Fruit fly (Drosophila melanogaster): Measurements from ENCODE around the gene ETHR.
A peak's percentile ranks its signal among the peaks of the same experiment; 100 is the strongest.

The ETHR gene

DNA sequence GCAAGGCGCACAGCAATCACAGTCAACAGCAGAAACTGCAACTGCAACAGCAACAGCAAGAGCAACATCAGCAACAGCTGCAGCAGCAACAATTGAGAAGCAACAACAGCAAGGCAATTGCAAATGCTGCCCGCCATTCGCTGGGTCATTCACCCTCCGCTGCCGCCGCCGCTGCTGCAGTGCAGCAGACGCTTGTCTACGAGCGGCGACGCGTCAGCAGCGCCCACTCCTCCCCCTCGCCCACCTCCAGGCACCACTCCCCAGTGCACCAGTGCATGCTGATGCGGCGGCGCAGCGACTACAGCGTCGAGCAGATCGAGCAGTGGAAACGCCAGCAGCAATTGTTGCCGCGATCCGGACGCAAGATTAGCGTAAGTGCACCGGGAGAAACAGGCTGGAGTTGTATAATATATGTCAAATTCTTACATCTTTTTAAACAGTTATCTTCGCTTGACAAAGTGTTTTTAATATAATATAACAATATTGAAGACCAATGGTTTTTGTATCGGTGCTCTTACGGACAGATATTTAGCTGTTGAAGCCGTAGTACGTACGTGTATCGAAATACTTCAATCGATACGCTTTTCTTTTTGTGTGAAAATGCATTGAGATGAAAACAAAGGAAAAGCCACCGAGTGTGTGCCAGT lies 41.0 kb upstream of the ETHR start:
- TF ChIP-seq ey (GFP tag; optimal IDR thresholded peaks at IDR 0.05) (peak; percentile 10), psq (GFP tag; optimal IDR thresholded peaks at IDR 0.05) (no peak), fru (GFP tag; optimal IDR thresholded peaks at IDR 0.05) (peak; percentile 33), dsf (GFP tag; optimal IDR thresholded peaks at IDR 0.05; ENCODE audit: borderline replicate concordance) (no peak), Mio (GFP tag; optimal IDR thresholded peaks at IDR 0.05) (no peak), Hr83 (GFP tag; optimal IDR thresholded peaks at IDR 0.05; ENCODE audit: poor library complexity, severe bottlenecking) (no peak), tai (GFP tag; optimal IDR thresholded peaks at IDR 0.05) (no peak), foxo (GFP tag; optimal IDR thresholded peaks at IDR 0.05) (peak in 1 of 2 experiments; percentile 36), Dif (GFP tag; optimal IDR thresholded peaks at IDR 0.05; ENCODE audit: partially characterized antibody) (peak; percentile 21), Sp1 (GFP tag; optimal IDR thresholded peaks at IDR 0.05) (peak; percentile 14), brk (GFP tag; optimal IDR thresholded peaks at IDR 0.05) (no peak), OdsH (GFP tag; optimal IDR thresholded peaks at IDR 0.05) (no peak), Dfd (GFP tag; optimal IDR thresholded peaks at IDR 0.05) (peak; percentile 26), Rel (GFP tag; optimal IDR thresholded peaks at IDR 0.05) (no peak), Rel (tag; optimal IDR thresholded peaks at IDR 0.05) (no peak), dl (GFP tag; optimal IDR thresholded peaks at IDR 0.05; ENCODE audit: insufficient read depth in 1 of 2, partially characterized antibody in 2 of 2) (no peak), sv (GFP tag; optimal IDR thresholded peaks at IDR 0.05) (no peak), usp (GFP tag; optimal IDR thresholded peaks at IDR 0.05) (no peak), CG32264 (GFP tag; optimal IDR thresholded peaks at IDR 0.05) (no peak), woc (GFP tag; optimal IDR thresholded peaks at IDR 0.05) (no peak), jim (GFP tag; optimal IDR thresholded peaks at IDR 0.05) (no peak), dmrt93B (GFP tag; optimal IDR thresholded peaks at IDR 0.05) (no peak), CrebA (GFP tag; optimal IDR thresholded peaks at IDR 0.05; ENCODE audit: borderline replicate concordance) (no peak), Hr78 (GFP tag; optimal IDR thresholded peaks at IDR 0.05) (no peak), CG9705 (GFP tag; optimal IDR thresholded peaks at IDR 0.05) (no peak), GATAd (GFP tag; optimal IDR thresholded peaks at IDR 0.05) (no peak), Myc (optimal IDR thresholded peaks at IDR 0.05) (no peak), h (GFP tag; optimal IDR thresholded peaks at IDR 0.05) (peak; percentile 39), lola (GFP tag; optimal IDR thresholded peaks at IDR 0.05) (no peak), Vsx2 (GFP tag; optimal IDR thresholded peaks at IDR 0.05; ENCODE audit: partially characterized antibody) (no peak), HLH106 (tag; optimal IDR thresholded peaks at IDR 0.05) (peak; percentile 31), br (GFP tag; optimal IDR thresholded peaks at IDR 0.05) (peak; percentile 24), N (GFP tag; optimal IDR thresholded peaks at IDR 0.05) (no peak), sage (GFP tag; optimal IDR thresholded peaks at IDR 0.05) (peak; percentile 28), rgr (GFP tag; optimal IDR thresholded peaks at IDR 0.05) (peak; percentile 31), pan (optimal IDR thresholded peaks at IDR 0.05) (no peak), Jra (GFP tag; optimal IDR thresholded peaks at IDR 0.05) (no peak), Abd-B (GFP tag; optimal IDR thresholded peaks at IDR 0.05) (no peak), Hnf4 (GFP tag; optimal IDR thresholded peaks at IDR 0.05) (no peak)

DNA sequence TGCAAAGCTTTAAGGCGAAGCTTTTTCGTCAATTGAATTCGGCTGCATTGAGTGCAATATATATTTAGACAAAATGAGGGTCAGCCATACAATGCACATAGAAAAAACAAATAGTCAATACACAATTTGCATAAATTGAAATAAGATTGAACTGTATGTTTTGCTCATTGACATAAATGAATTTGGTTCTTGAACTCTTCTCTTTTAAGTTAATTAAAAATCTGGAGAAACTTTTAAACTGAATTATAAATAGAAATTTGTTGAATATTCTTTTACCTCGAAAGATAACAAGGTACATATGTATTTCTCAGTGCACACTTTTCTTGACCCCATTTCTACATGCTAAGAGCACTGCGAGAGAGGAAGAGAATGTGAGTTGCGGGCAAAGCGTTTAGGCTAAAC lies 40.5 kb upstream of the ETHR start:
- peak; percentile 24 for TF ChIP-seq Vsx2 (GFP tag; optimal IDR thresholded peaks at IDR 0.05; ENCODE audit: partially characterized antibody)
- TF ChIP-seq HLH106 (tag; optimal IDR thresholded peaks at IDR 0.05), result no peak
- no peak for TF ChIP-seq br (GFP tag; optimal IDR thresholded peaks at IDR 0.05)
- TF ChIP-seq dmrt93B (GFP tag; optimal IDR thresholded peaks at IDR 0.05), result no peak
- TF ChIP-seq pan (optimal IDR thresholded peaks at IDR 0.05), result no peak
- no peak for TF ChIP-seq CrebA (GFP tag; optimal IDR thresholded peaks at IDR 0.05; ENCODE audit: borderline replicate concordance)
- TF ChIP-seq OdsH (GFP tag; optimal IDR thresholded peaks at IDR 0.05), result no peak
- peak in 1 of 2 experiments; percentile 8 for TF ChIP-seq foxo (GFP tag; optimal IDR thresholded peaks at IDR 0.05)
